Fruit fly (Drosophila melanogaster): ENCODE results near the gene VhaPPA1-1.

Gene VhaPPA1-1

DNA sequence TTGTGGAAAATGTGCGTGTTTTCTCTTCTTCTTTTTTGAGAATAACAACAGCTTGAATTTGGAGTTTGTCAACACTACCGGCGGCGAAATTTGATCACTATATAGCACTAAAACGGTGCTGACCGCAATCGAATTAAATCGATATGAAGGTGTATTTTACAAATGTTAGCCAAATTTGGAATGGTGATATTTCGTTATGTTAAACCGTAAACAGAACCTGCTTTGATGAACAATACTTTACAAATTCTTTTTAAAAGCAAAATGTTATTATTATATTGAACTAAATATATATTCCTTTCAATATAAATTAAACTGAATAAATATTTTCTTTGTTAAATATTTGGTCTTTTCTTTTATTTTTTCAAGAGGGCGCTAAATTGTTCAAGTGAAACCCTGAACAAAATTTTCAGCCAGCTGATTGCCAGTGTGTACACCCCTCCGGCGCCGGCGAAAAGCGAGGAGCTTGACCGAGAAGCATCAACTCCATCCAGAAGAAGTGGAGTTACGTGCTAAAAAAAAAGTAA, 17.8 kb downstream of the VhaPPA1-1 start, which contains the start of the genes Rrp6, CG33331 and CG33332 (continued):
- no peak for TF ChIP-seq gcm2 (GFP tag; optimal IDR thresholded peaks at IDR 0.05)
- TF ChIP-seq CG31441 (GFP tag; IDR thresholded peaks at IDR 0.05): no peak
- TF ChIP-seq CG17912 (GFP tag; optimal IDR thresholded peaks at IDR 0.05): no peak
- TF ChIP-seq Dref (GFP tag; IDR thresholded peaks at IDR 0.05): peak; percentile 57
- TF ChIP-seq pho (GFP tag; optimal IDR thresholded peaks at IDR 0.05): peak; percentile 36
- no peak for TF ChIP-seq sc (optimal IDR thresholded peaks at IDR 0.05)
- TF ChIP-seq sc (GFP tag; optimal IDR thresholded peaks at IDR 0.05): peak; percentile 33
- TF ChIP-seq CG4820 (GFP tag; optimal IDR thresholded peaks at IDR 0.05): no peak
- TF ChIP-seq CG6175 (GFP tag; IDR thresholded peaks at IDR 0.05): no peak
- TF ChIP-seq kah (GFP tag; optimal IDR thresholded peaks at IDR 0.05): no peak
- peak; percentile 85 for TF ChIP-seq CoRest (tag; optimal IDR thresholded peaks at IDR 0.05)
- TF ChIP-seq Bdp1 (GFP tag; optimal IDR thresholded peaks at IDR 0.05): peak; percentile 44
- TF ChIP-seq Awh (GFP tag; IDR thresholded peaks at IDR 0.05): no peak
- no peak for TF ChIP-seq bowl (GFP tag; IDR thresholded peaks at IDR 0.05)
- peak; percentile 83 for TF ChIP-seq lab (GFP tag; optimal IDR thresholded peaks at IDR 0.05)
- TF ChIP-seq CG6272 (GFP tag; IDR thresholded peaks at IDR 0.05): peak; percentile 66
- peak; percentile 68 for TF ChIP-seq CG7556 (GFP tag; optimal IDR thresholded peaks at IDR 0.05)
- TF ChIP-seq luna (GFP tag; optimal IDR thresholded peaks at IDR 0.05): peak; percentile 32
- TF ChIP-seq jing (GFP tag; optimal IDR thresholded peaks at IDR 0.05): no peak
- peak; percentile 54 for TF ChIP-seq CG18476 (GFP tag; optimal IDR thresholded peaks at IDR 0.05)
- peak; percentile 59 for TF ChIP-seq cwo (GFP tag; optimal IDR thresholded peaks at IDR 0.05)
- TF ChIP-seq cato (GFP tag; optimal IDR thresholded peaks at IDR 0.05; ENCODE audit: borderline replicate concordance): peak; percentile 54
- TF ChIP-seq sim (GFP tag; IDR thresholded peaks at IDR 0.05): no peak
- TF ChIP-seq org-1 (GFP tag; optimal IDR thresholded peaks at IDR 0.05): peak; percentile 26
- no peak for TF ChIP-seq Trl (optimal IDR thresholded peaks at IDR 0.05)
- peak; percentile 68 for TF ChIP-seq Trl (GFP tag; optimal IDR thresholded peaks at IDR 0.05)
- no peak for TF ChIP-seq hth (optimal IDR thresholded peaks at IDR 0.05)
- peak; percentile 77 for TF ChIP-seq nmo (GFP tag; optimal IDR thresholded peaks at IDR 0.05)
- TF ChIP-seq CG5180 (GFP tag; optimal IDR thresholded peaks at IDR 0.05): no peak
- TF ChIP-seq rib (GFP tag; IDR thresholded peaks at IDR 0.05): peak; percentile 10; the same call in 1 of the 2 replicates
- TF ChIP-seq gcm (GFP tag; optimal IDR thresholded peaks at IDR 0.05): no peak
- no peak for TF ChIP-seq CG6813 (GFP tag; optimal IDR thresholded peaks at IDR 0.05)
- TF ChIP-seq CG31224 (GFP tag; IDR thresholded peaks at IDR 0.05): peak; percentile 48; the same call in 1 of the 2 replicates
- TF ChIP-seq dmrt11E (tag; optimal IDR thresholded peaks at IDR 0.05): peak; percentile 50
- TF ChIP-seq Rx (GFP tag; IDR thresholded peaks at IDR 0.05): no peak
- TF ChIP-seq CG17385 (GFP tag; optimal IDR thresholded peaks at IDR 0.05): peak; percentile 98
- TF ChIP-seq D19B (GFP tag; optimal IDR thresholded peaks at IDR 0.05): peak; percentile 31
- TF ChIP-seq ato (GFP tag; IDR thresholded peaks at IDR 0.05; ENCODE audit: partially characterized antibody): peak; percentile 8; the same call in 1 of the 2 replicates
- no peak; the same call in 1 of the 2 replicates for TF ChIP-seq klu (GFP tag; IDR thresholded peaks at IDR 0.05)
- TF ChIP-seq Elba2 (GFP tag; optimal IDR thresholded peaks at IDR 0.05): no peak
- peak; percentile 47 for TF ChIP-seq ems (GFP tag; optimal IDR thresholded peaks at IDR 0.05)
- TF ChIP-seq D19A (tag; optimal IDR thresholded peaks at IDR 0.05): peak; percentile 64
- peak; percentile 31; the same call in 2 of the 3 replicates for TF ChIP-seq HLH4C (GFP tag; IDR thresholded peaks at IDR 0.05; ENCODE audit: partially characterized antibody)
- TF ChIP-seq Sox102F (GFP tag; optimal IDR thresholded peaks at IDR 0.05): no peak
- TF ChIP-seq bigmax (GFP tag; optimal IDR thresholded peaks at IDR 0.05): no peak
- peak; percentile 78 for TF ChIP-seq CG2712 (tag; optimal IDR thresholded peaks at IDR 0.05)
- TF ChIP-seq MESR4 (GFP tag; optimal IDR thresholded peaks at IDR 0.05): peak; percentile 46
- peak; percentile 65 for TF ChIP-seq vvl (GFP tag; IDR thresholded peaks at IDR 0.05)
- TF ChIP-seq da (GFP tag; optimal IDR thresholded peaks at IDR 0.05): no peak
- 0 out of 2 replicates have a peak, but pooled peaks have one; percentile 21 for TF ChIP-seq CG16779 (GFP tag; IDR thresholded peaks at IDR 0.05)
- TF ChIP-seq CG1233 (GFP tag; optimal IDR thresholded peaks at IDR 0.05): peak; percentile 65

All from whole organism, embryonic.